Worm (Caenorhabditis elegans): Measurements from ENCODE around the gene rbc-1.

DNA sequence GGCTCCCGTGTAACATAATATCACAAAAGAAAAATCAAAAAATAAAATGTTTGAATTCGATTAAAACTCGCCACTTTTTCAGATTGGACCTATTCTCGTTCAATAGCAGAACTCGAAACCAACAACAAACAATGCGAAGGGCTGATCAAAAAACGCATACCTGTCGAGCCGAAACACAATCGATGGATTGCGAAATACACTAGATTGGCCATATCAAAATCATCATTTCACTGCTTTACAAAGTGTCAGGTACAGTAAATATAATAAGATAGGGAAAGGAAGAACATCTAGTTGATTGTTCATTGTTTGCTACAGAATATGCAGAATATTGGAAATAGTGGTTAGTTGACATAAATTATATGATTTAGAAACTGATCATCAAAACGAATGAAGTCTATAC lies 3.4 kb upstream of the rbc-1 start:
- no peak for TF ChIP-seq pqm-1 (tag; optimal IDR thresholded peaks at IDR 0.05)
- no peak for TF ChIP-seq nhr-77 (tag; optimal IDR thresholded peaks at IDR 0.05)
- no peak for TF ChIP-seq nhr-76 (tag; optimal IDR thresholded peaks at IDR 0.05)
- TF ChIP-seq hlh-30 (tag; optimal IDR thresholded peaks at IDR 0.05; ENCODE audit: insufficient read depth), result no peak
- TF ChIP-seq F44E2.7 (GFP tag; IDR thresholded peaks at IDR 0.05), result no peak
- no peak for TF ChIP-seq snpc-4 (tag; optimal IDR thresholded peaks at IDR 0.05)
- TF ChIP-seq mep-1 (tag; optimal IDR thresholded peaks at IDR 0.05), result no peak
- no peak for TF ChIP-seq unc-39 (tag; optimal IDR thresholded peaks at IDR 0.05)
